Fruit fly (Drosophila melanogaster) Kc167 (cell line): Measurements from ENCODE around the gene CG18249.

Experiments
- Myc ChIP-seq: fragments of >200 bp; optimal IDR thresholded peaks from 2 replicates; lab custom pipeline; 2017; ENCODE audit warnings: missing external identifiers
- Sin3A ChIP-seq: fragments of >200 bp; optimal IDR thresholded peaks from 2 replicates; lab custom pipeline; 2018; ENCODE audit warnings: missing external identifiers
- h ChIP-seq: fragments of >200 bp; optimal IDR thresholded peaks from 3 replicates; lab custom pipeline; 2018; ENCODE audit warnings: missing external identifiers
- insv ChIP-seq: fragments of >200 bp; optimal IDR thresholded peaks from 3 replicates; lab custom pipeline; 2018; ENCODE audit warnings: missing external identifiers
- psq ChIP-seq: fragments of >200 bp; optimal IDR thresholded peaks from 2 replicates; lab custom pipeline; 2017; ENCODE audit warnings: missing external identifiers
- ttk ChIP-seq: sonication (Bioruptor generic); optimal IDR thresholded peaks from 2 replicates; lab custom pipeline; 2017; ENCODE audit warnings: missing external identifiers

CG18249 gene

dm6 chr3R:8195049-8195448 is 24.9 kb upstream of the CG18249 start:
- TF ChIP-seq Myc (lab: Kevin White, UChicago) (no peak), ttk (lab: Kevin White, UChicago) (no peak), psq (lab: Kevin White, UChicago) (no peak)

- no peak for TF ChIP-seq Myc (lab: Kevin White, UChicago)
- no peak for TF ChIP-seq ttk (lab: Kevin White, UChicago)
- TF ChIP-seq psq (lab: Kevin White, UChicago), result no peak
- TF ChIP-seq Sin3A (lab: Kevin White, UChicago), result no peak
- no peak for TF ChIP-seq insv (lab: Kevin White, UChicago)
- no peak for TF ChIP-seq h
Observed at dm6 chr3R:8197137-8197536, 22.8 kb upstream of the CG18249 start.

dm6 chr3R:8198320-8198719 is 21.6 kb upstream of the CG18249 start:
- TF ChIP-seq ttk (lab: Kevin White, UChicago) (no peak), h (no peak), psq (lab: Kevin White, UChicago) (no peak), Myc (lab: Kevin White, UChicago) (no peak), Sin3A (lab: Kevin White, UChicago) (no peak), insv (lab: Kevin White, UChicago) (no peak)

- no peak for TF ChIP-seq psq (lab: Kevin White, UChicago)
- TF ChIP-seq Myc (lab: Kevin White, UChicago), result no peak
- TF ChIP-seq insv (lab: Kevin White, UChicago), result no peak
Observed at dm6 chr3R:8203367-8203766, 16.6 kb upstream of the CG18249 start.

- TF ChIP-seq ttk (lab: Kevin White, UChicago) (no peak), Myc (lab: Kevin White, UChicago) (no peak), Sin3A (lab: Kevin White, UChicago) (no peak), h (no peak), psq (lab: Kevin White, UChicago) (no peak), insv (lab: Kevin White, UChicago) (no peak)
Observed at dm6 chr3R:8204730-8205129, 15.2 kb upstream of the CG18249 start, which contains the start of gene CheA84a. Gene CheA84a, minus strand, starts transcription at chr3R:8204830.

dm6 chr3R:8205292-8205893 is 14.6 kb upstream of the CG18249 start:
- no peak for TF ChIP-seq insv (lab: Kevin White, UChicago)
- TF ChIP-seq Sin3A (lab: Kevin White, UChicago), result no peak
- TF ChIP-seq psq (lab: Kevin White, UChicago), result no peak
- no peak for TF ChIP-seq ttk (lab: Kevin White, UChicago)
- TF ChIP-seq Myc (lab: Kevin White, UChicago), result no peak
- TF ChIP-seq h, result no peak

dm6 chr3R:8206019-8206418 is 13.9 kb upstream of the CG18249 start:
- no peak for TF ChIP-seq Myc (lab: Kevin White, UChicago)
- TF ChIP-seq h, result no peak
- TF ChIP-seq ttk (lab: Kevin White, UChicago), result no peak
- no peak for TF ChIP-seq psq (lab: Kevin White, UChicago)
- TF ChIP-seq Sin3A (lab: Kevin White, UChicago), result no peak
- no peak for TF ChIP-seq insv (lab: Kevin White, UChicago)

dm6 chr3R:8206628-8207275 is 13.2 kb upstream of the CG18249 start:
- TF ChIP-seq h (no peak), ttk (lab: Kevin White, UChicago) (no peak), psq (lab: Kevin White, UChicago) (no peak)

dm6 chr3R:8207276-8207654 is 12.7 kb upstream of the CG18249 start:
- TF ChIP-seq insv (lab: Kevin White, UChicago) (no peak), psq (lab: Kevin White, UChicago) (no peak), Sin3A (lab: Kevin White, UChicago) (no peak), Myc (lab: Kevin White, UChicago) (no peak), h (no peak), ttk (lab: Kevin White, UChicago) (no peak)

dm6 chr3R:8208378-8209021 is 11.4 kb upstream of the CG18249 start:
- TF ChIP-seq Sin3A (lab: Kevin White, UChicago) (no peak), ttk (lab: Kevin White, UChicago) (no peak), Myc (lab: Kevin White, UChicago) (no peak), insv (lab: Kevin White, UChicago) (no peak), h (no peak), psq (lab: Kevin White, UChicago) (no peak)

- no peak for TF ChIP-seq psq (lab: Kevin White, UChicago)
- no peak for TF ChIP-seq Myc (lab: Kevin White, UChicago)
- TF ChIP-seq h, result no peak
- TF ChIP-seq ttk (lab: Kevin White, UChicago), result no peak
- no peak for TF ChIP-seq insv (lab: Kevin White, UChicago)
- TF ChIP-seq Sin3A (lab: Kevin White, UChicago), result no peak
Observed at dm6 chr3R:8210837-8211488, 9.0 kb upstream of the CG18249 start.
